Fruit fly (Drosophila melanogaster) S2 (cell line): ENCODE results near the gene Atet.

Experiments used
- CG8478 ChIP-seq: fragments of >200 bp; optimal IDR thresholded peaks from 2 replicates; lab custom pipeline; 2018
- CTCF ChIP-seq, 2 experiments: fragments of >200 bp; optimal IDR thresholded peaks; 2 replicates each; lab custom pipeline; 2018

The Atet gene

DNA sequence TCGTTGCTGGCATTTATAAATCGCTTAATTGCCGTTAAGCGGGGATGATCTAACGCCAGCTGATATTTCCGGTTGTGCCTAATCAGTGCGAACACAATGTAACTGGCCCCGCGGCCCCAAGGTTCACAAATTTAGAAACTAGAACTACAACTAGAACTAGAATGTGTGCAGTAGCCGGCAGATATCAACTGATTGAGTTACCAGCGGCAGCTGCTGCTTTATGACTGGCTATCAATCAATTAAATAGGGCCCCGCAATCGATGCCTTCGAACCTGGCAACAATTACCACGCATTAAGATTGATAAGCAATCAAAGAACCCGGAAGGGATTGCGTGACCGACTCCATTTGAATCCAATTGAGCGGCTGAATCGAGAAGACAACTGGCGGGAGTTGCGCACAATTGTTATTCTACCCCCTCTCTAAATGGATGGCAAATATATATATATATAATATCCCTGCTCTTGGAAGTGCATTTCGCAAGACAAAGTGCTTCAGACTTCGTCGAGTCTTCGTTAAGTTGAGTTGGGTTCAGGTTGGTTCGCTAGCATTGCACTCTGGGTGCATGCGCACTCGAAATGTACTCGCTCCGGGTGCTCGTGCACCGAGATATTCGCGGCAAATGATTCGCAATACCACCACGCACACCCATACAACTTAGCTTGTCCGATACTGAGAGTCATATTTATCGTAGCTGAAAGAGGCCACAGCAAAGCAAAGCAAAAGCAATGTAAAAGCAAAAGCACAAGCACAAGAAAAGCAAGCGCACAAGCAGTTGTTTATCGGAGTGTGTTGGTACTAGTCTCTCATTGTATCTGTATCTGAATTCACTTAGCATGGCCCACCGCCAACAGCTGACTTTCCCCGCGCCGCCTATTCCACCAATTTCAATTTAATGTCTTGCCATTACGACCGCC is 6.3 kb downstream of the Atet start:
- TF ChIP-seq CG8478 (lab: Kevin White, UChicago) = no peak
- TF ChIP-seq CTCF (optimal IDR thresholded peaks at IDR 0.05; lab: Kevin White, UChicago) = no peak

DNA sequence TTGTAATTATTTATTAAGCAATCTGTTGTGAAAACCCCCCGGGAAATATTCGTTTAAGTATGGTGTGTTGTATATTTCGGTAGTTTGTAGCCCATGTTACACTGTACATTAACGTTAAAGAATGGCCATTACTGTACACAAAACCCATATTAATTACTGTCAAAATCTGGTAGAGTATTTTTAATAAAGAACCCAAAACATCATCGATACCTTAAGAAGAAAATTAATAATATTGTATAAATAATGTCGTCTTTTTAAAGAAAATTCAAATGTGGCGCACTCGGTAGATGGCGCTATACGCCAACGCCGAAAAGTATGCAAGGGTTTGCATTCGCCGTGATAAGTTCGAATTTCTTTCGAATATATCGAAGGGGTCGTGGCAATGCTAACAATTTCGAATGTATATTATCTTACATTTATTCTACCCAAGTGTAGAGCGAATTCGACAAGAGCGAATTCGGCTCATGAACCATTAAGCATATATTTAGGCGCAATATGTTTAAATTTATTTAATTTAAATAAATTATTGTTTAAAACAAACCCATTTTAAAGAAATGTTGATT is 11.9 kb downstream of the Atet start:
- TF ChIP-seq CG8478 (lab: Kevin White, UChicago) (no peak), CTCF (optimal IDR thresholded peaks at IDR 0.05; lab: Kevin White, UChicago) (peak; percentile 87 to 95)

DNA sequence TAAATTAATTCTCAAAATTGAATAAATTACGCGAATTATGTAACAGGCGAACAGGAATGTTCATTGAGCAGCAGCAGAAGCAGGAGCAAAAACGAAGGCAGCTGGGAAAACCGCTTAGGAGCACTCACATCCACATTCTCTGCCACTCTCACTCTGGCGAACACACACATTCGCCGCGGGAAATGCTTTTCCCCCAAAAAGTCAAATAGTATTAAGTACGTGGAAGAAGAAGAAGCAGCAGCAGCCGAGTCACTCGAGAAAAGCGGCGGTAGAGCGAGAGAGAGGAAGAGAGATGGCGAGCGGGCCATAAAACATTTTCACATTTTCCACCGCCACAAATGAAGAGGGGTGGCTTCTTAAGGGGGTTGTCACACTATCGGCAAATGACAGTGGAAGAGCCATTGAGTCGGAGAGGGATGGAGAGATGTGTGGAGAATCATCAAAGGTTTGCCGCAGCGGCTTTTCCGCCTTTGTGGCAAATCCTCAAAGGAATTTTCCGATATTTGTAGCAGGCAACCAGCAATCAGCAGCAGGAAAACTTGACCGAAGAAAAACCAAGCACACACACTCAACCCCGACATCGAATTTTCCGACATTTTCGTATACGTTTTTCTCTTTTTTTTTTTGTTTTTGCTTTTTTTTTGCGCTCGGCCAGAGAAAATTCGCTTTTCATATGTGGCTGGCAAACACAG is 13.1 kb downstream of the Atet start:
- TF ChIP-seq CG8478 (lab: Kevin White, UChicago) = no peak
- TF ChIP-seq CTCF (optimal IDR thresholded peaks at IDR 0.05; lab: Kevin White, UChicago) = no peak

DNA sequence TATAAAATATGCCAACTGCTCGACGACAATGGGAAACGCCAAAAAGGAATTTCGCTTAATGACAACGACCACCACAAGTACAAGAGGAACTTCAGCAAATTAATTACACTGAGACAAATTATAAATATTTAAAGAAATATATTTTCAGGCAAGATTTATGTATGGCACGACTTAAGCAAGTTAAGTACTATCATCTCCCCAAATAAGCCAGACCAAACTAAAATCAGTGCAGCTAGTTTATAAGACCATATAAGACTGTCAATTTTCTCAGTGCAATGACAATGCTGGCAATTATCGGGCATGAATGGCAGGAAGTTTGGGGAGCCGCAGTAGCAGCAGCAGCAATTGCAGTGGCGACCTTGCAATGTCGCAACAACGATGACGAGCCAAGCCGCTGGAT is 14.8 kb downstream of the Atet start:
- TF ChIP-seq CTCF (optimal IDR thresholded peaks at IDR 0.05; lab: Kevin White, UChicago) (no peak), CG8478 (lab: Kevin White, UChicago) (no peak)

DNA sequence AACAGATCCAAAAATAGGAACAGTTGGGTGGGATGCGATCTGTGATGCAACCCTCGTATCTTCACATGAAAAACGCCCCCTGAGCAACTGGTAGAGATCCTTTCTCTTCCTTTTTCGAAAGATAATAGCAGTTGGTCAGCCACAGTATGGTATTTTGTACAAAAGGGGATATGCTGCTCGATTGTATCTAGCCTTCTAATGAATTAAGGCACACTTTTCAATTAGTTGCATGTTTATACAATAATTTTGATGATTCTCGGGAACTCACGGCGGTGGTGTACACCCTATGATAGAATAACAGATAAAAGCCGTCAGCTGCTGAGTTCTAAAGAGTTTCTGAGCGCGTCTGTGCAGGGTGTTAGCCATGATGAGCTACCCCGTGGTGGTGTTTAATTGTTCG is 16.0 kb downstream of the Atet start:
- no peak for TF ChIP-seq CTCF (optimal IDR thresholded peaks at IDR 0.05; lab: Kevin White, UChicago)
- no peak for TF ChIP-seq CG8478 (lab: Kevin White, UChicago)

DNA sequence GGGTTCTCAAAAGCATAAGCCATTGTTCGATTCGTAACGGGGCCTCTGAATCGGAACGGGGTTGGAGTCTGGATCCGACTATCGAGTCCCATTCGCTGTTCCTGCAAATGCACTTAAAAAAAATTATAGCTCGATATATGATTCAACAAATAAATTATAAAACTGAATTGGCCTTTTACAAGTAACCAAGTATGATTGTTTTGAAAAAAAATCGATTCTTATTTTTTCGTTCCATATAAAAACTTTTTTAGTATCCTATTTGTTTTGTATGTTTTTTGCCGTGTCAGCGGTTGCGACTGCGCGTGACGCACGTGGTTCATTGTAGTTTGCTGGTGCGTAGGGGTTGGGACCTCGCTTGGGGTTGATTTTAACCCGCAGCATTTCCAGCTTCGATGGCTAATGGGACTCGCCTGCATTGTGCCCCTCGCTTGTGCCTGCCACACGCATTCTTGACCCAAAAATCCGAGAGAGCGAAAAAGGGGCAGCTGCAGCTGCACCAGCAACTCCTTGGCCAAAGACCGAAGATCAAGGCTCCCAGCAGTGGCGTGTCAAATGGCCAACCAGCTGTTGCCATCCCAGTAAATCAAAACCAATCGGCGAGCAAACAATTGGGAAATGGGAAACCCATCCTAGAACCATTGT is 17.1 kb downstream of the Atet start:
- no peak for TF ChIP-seq CTCF (optimal IDR thresholded peaks at IDR 0.05; lab: Kevin White, UChicago)
- TF ChIP-seq CG8478 (lab: Kevin White, UChicago) = no peak

DNA sequence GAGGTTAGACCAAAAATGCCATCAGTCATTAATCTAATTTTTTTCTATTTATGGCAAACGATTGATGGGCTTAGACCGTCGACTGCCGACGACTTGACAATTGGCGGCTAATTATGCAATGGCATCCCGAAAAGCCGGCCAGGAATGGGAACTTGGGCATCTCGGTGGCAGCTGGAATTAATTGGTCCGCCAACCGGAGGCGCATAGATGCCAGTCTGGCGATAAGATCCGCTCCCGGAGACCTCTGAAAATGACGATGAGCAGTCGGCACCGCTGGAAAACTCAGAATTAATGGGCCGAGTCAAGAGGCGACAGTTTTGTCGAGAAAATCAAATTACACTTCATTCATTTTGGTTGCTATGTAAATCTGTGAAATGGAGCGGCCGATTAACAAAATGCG is 19.0 kb downstream of the Atet start, which contains the start of gene CG15429:
Gene CG15429, plus strand, starts transcription at position 301 of the 400 bp plus-strand sequence.
- TF ChIP-seq CTCF (optimal IDR thresholded peaks at IDR 0.05; lab: Kevin White, UChicago) (no peak), CG8478 (lab: Kevin White, UChicago) (no peak)

DNA sequence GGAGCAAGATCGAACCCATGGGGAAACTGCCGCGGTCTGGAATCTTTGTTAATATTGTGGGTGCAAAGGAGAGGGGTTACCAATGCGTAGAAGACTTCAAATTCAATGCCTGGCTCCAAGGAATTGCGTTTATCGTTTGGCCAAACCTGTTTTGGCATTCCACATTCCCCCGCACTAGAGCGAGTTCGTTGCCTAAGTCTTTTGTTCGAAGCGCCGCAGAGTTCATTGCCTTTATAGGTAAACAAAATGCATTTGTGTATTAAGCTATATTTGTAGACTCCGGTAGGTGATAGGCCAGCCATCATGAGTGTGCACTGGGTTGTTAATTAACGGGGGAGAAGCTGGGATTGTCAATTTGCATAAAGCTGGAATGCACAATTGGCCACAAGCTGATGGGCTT is 21.4 kb downstream of the Atet start:
- TF ChIP-seq CG8478 (lab: Kevin White, UChicago) = no peak
- TF ChIP-seq CTCF (optimal IDR thresholded peaks at IDR 0.05; lab: Kevin White, UChicago) = no peak

DNA sequence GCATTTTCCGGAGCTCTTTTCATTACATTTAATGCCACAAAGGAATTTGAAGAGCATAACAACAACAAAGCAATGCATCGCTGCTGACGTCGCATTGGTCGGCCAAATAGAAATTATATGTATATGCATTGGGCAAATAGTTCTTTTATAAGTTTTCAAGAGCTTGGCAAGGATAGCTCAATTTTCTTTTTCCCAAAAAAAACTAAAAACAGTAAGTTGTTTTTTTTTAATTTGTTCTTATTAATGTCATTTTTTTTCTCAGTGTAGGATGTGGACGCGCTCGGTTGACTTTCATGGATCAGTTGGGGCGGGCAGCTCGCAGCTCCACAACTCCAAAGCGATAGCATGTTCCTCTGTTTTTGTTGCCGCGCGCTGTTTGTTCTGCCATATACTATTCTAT is 25.4 kb downstream of the Atet start:
- TF ChIP-seq CTCF (optimal IDR thresholded peaks at IDR 0.05; lab: Kevin White, UChicago) (no peak), CG8478 (lab: Kevin White, UChicago) (no peak)

DNA sequence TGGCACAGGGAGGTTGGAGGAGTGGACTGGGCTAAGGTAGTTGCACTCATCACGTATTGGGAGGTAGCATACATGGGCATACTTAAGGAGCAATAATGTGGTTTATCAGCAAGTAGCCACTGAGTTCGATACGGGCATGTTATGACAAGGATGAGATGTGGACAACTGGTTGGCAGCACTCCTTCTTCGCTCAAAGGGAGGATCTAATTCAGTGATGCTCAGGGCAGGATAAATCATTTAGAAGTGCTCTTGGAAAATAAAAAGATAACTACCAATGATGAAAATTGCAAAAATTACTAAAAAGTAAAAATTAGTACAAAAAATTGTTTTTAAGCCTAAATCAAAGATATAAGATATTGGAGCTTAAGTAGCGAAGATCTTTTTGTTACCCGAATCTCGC is 27.2 kb downstream of the Atet start:
- TF ChIP-seq CTCF (optimal IDR thresholded peaks at IDR 0.05; lab: Kevin White, UChicago) (no peak), CG8478 (lab: Kevin White, UChicago) (no peak)

DNA sequence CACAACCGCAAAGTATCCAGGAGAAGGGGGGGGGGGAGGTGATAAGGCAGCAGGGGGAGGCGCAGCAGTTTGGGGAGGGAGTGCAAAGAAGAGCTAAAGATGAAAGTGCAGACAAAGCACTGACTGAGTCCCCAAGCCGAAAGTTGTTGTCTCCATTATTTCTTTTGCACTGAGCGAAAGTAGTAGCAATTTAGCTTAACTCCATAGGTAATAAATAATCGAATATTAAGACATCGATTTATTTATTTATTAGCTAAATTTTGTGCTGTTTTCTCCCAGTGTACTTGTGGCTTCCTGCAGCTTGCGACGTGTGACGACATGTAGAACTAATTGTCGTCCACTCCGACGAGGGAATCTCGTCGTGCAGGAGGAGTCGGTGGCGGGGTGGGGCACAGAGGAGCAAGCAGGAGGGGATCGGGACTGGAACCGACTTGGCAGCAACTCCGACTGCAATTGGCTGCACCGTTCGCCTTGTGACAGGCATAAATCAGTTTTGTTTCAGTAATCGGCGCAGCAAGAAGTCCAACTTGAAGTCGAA is 27.8 kb downstream of the Atet start, which contains the start of gene Traf4:
Gene Traf4, plus strand, starts transcription at position 488 of the 538 bp plus-strand sequence.
- TF ChIP-seq CTCF (optimal IDR thresholded peaks at IDR 0.05; lab: Kevin White, UChicago) = no peak

DNA sequence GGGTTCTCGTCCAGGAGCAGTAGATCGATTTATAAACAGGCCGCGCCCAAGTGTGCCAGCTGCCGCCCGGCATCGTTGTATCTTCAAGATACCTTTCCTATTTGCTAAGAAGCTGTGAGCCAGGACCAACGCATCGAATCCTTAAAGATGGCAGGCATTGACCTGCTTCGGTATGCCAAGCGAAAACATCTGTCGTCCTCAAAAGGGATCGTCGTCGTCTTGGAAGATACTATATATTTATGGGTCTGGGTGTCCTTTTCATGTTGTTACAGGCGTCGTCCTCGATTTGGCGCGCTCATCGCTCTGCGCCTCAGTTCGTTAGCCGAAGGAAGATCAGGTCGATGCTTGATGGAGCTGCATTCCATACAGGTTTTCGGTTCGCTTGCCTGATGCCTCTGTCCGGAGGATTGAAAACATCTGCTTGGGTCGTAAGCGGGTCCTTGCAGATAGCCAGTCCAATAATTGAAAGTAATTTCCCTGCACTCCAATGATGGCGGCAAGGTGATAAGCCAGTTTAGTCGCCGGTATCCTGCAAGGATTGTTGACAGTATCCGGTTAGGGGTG is 30.1 kb downstream of the Atet start:
- no peak for TF ChIP-seq CG8478 (lab: Kevin White, UChicago)
- TF ChIP-seq CTCF (optimal IDR thresholded peaks at IDR 0.05; lab: Kevin White, UChicago) = no peak

DNA sequence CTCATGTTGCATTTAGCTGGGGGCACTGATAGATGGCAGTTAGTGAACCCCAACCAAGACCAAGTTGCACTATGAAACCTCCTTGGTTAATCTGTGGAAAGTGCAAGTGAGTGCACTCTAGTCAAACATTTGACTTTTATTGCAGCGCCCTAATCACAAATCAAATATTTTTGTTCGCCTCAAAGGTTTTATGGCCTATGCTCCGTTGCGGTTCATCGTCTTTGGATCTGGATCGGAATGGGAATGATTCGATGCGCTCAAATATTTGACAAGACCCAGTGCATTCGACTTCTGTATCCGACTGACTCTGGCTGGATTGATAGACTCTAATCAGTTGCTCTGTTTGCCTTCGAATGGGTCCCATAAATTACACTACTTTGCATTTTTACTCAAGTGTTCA is 31.2 kb downstream of the Atet start:
- no peak for TF ChIP-seq CG8478 (lab: Kevin White, UChicago)
- TF ChIP-seq CTCF (optimal IDR thresholded peaks at IDR 0.05; lab: Kevin White, UChicago) = no peak

DNA sequence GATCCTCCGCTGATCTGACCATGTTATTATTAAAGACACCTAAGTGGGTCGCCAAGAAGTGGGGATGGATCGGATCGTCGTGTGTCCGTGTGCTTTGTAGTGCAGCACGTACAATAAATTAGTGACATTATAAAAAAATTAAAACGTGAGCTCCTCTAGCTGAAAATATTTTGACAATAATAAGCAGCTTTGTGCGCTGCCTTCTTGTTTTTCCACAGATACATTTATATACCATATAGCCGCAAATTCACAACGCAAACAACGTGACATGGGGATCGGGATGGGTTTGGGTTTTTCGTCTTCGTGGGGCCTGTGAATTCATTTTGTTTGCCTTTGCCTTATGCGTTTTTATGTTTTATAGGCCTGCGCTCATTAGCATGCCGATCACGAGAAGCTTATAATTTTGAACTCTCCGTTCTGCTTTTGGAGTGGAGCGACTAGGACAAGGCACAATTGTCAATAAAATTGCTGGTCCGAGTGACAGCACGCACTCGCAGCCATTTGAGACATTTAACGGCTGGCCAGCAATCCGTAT is 32.1 kb downstream of the Atet start:
- TF ChIP-seq CTCF (optimal IDR thresholded peaks at IDR 0.05; lab: Kevin White, UChicago) = no peak
- TF ChIP-seq CG8478 (lab: Kevin White, UChicago) = no peak
